Fruit fly (Drosophila melanogaster) whole organism: Measurements from ENCODE around the gene sens.

Experiments
- CG8478 ChIP-seq: fragments of >200 bp; optimal IDR thresholded peaks from 2 replicates; lab custom pipeline; 2018; ENCODE audit warnings: inconsistent platforms
- Dll ChIP-seq: fragments of >200 bp; optimal IDR thresholded peaks from 2 replicates; lab custom pipeline; 2017
- EcR ChIP-seq, 2 experiments: fragments of >200 bp; optimal IDR thresholded peaks; 2 replicates each; lab custom pipeline; 2017; ENCODE audit warnings: missing biosample characterization in 2 of 2, missing genetic modification characterization in 2 of 2, missing genetic modification reagents in 2 of 2
- psq ChIP-seq: fragments of >200 bp; optimal IDR thresholded peaks from 2 replicates; lab custom pipeline; 2017
- usp ChIP-seq: fragments of >200 bp; optimal IDR thresholded peaks from 2 replicates; lab custom pipeline; 2017; ENCODE audit warnings: missing biosample characterization, missing genetic modification characterization, mixed read lengths

DNA sequence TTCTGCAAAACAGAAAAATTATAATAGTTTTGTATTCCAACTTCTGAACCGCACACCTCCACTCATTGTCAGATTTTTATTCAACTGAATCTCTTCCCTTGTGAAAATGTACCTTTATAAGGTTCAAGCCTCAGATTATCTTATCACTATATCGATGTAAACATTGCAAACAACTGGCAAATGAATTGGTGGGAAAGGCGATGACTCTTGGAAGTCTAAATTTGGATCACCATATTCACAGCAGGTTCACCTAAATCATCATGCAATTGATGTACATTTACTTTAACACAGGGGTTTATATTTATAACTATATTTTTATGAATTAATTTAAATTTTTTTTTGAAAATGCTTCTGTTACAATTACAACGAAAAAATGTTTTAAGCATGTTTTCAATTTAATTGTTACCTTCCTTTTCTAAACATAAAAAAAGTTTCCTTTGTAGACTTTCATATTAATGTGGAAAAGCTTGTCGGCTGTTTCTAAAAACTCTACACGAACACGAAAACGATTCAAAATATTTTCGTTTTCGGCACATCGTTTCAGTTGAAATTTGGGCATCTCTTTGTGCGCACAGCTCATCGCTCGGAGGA, 39.5 kb upstream of the sens start, which contains the start of the genes CG10140 and CG14109:
- TF ChIP-seq CG8478 (lab: Kevin White, UChicago) (no peak), Dll (lab: Kevin White, UChicago) (no peak), usp (GFP tag; lab: Kevin White, UChicago) (no peak), psq (no peak), EcR (GFP tag; optimal IDR thresholded peaks at IDR 0.05; lab: Kevin White, UChicago) (no peak)
